Fruit fly (Drosophila melanogaster) whole organism, embryonic: Measurements from ENCODE around the gene CG32625.

ENCODE experiments used
- Aef1 ChIP-seq: fragments of 200-800 bp; sonication (Bioruptor generic); IDR thresholded peaks from 3 replicates; pipeline ENCODE4 v1.3.6; 2022; ENCODE audit warnings: missing biosample characterization, missing genetic modification characterization
- CG10209 ChIP-seq: fragments of 200-800 bp; sonication (Bioruptor generic); optimal IDR thresholded peaks from 3 replicates; lab custom pipeline; 2017; ENCODE audit warnings: missing biosample characterization, mild to moderate bottlenecking, missing genetic modification characterization, missing genetic modification reagents
- CG10267 ChIP-seq: fragments of 200-800 bp; sonication (Bioruptor generic); optimal IDR thresholded peaks from 2 replicates; lab custom pipeline; 2018; ENCODE audit warnings: missing biosample characterization, mild to moderate bottlenecking, missing genetic modification characterization, moderate library complexity
- CG10654 ChIP-seq: fragments of 200-800 bp; sonication (Bioruptor generic); optimal IDR thresholded peaks from 2 replicates; lab custom pipeline; 2016; ENCODE audit warnings: missing biosample characterization, missing genetic modification characterization
- CG12299 ChIP-seq: fragments of 200-800 bp; sonication (Bioruptor generic); optimal IDR thresholded peaks from 2 replicates; lab custom pipeline; 2018; ENCODE audit warnings: missing biosample characterization, mild to moderate bottlenecking, missing genetic modification characterization
- CG13123 ChIP-seq: fragments of 200-800 bp; sonication (Bioruptor generic); optimal IDR thresholded peaks from 2 replicates; lab custom pipeline; 2016; ENCODE audit warnings: missing biosample characterization, missing genetic modification characterization
- CG13624 ChIP-seq: fragments of 200-800 bp; sonication (Bioruptor generic); optimal IDR thresholded peaks from 2 replicates; lab custom pipeline; 2016; ENCODE audit warnings: missing biosample characterization, missing genetic modification characterization
- CG1603 ChIP-seq: fragments of 200-800 bp; sonication (Bioruptor generic); optimal IDR thresholded peaks from 2 replicates; lab custom pipeline; 2019; ENCODE audit warnings: missing biosample characterization, mild to moderate bottlenecking, missing genetic modification characterization, moderate library complexity
- CG17359 ChIP-seq: fragments of 200-800 bp; sonication (Bioruptor generic); optimal IDR thresholded peaks from 3 replicates; lab custom pipeline; 2018; ENCODE audit warnings: missing biosample characterization, mild to moderate bottlenecking, missing genetic modification characterization, moderate library complexity
- CG2116 ChIP-seq: fragments of 200-800 bp; sonication (Bioruptor generic); optimal IDR thresholded peaks from 3 replicates; lab custom pipeline; 2018; ENCODE audit warnings: missing biosample characterization, mild to moderate bottlenecking, missing genetic modification characterization
- CG30020 ChIP-seq: fragments of 200-800 bp; optimal IDR thresholded peaks from 2 replicates; lab custom pipeline; 2019; ENCODE audit warnings: missing biosample characterization, mild to moderate bottlenecking, missing genetic modification characterization, moderate library complexity
- CG4424 ChIP-seq: fragments of 200-800 bp; sonication (Bioruptor generic); optimal IDR thresholded peaks from 3 replicates; lab custom pipeline; 2016; ENCODE audit warnings: missing biosample characterization, missing genetic modification characterization
- CG6683 ChIP-seq: fragments of 200-800 bp; sonication (Bioruptor generic); optimal IDR thresholded peaks from 2 replicates; lab custom pipeline; 2017; ENCODE audit warnings: missing biosample characterization, mild to moderate bottlenecking, missing genetic modification characterization, missing genetic modification reagents
- CG7357 ChIP-seq: fragments of 200-800 bp; sonication (Bioruptor generic); IDR thresholded peaks from 3 replicates; pipeline ENCODE4 v1.3.6; 2022; ENCODE audit warnings: missing biosample characterization, missing genetic modification characterization
- CG7786 ChIP-seq: fragments of 200-800 bp; sonication (Bioruptor generic); optimal IDR thresholded peaks from 2 replicates; lab custom pipeline; 2016; ENCODE audit warnings: missing biosample characterization, missing genetic modification characterization
- CG8281 ChIP-seq: fragments of 200-800 bp; sonication (Bioruptor generic); optimal IDR thresholded peaks from 2 replicates; lab custom pipeline; 2018; ENCODE audit warnings: missing biosample characterization, mild to moderate bottlenecking, missing genetic modification characterization, moderate library complexity
- CG9437 ChIP-seq: fragments of 200-800 bp; sonication (Bioruptor generic); optimal IDR thresholded peaks from 2 replicates; lab custom pipeline; 2018; ENCODE audit warnings: missing biosample characterization, mild to moderate bottlenecking, missing genetic modification characterization
- CG9609 ChIP-seq: fragments of 200-800 bp; sonication (Bioruptor generic); optimal IDR thresholded peaks from 3 replicates; lab custom pipeline; 2016; ENCODE audit warnings: missing biosample characterization, missing genetic modification characterization
- CHES-1-like ChIP-seq: fragments of 200-800 bp; sonication (Bioruptor generic); optimal IDR thresholded peaks from 2 replicates; lab custom pipeline; 2016; ENCODE audit warnings: missing biosample characterization, missing genetic modification characterization
- Chrac-16 ChIP-seq: fragments of 200-800 bp; sonication (Bioruptor generic); optimal IDR thresholded peaks from 3 replicates; lab custom pipeline; 2016; ENCODE audit warnings: missing biosample characterization, missing genetic modification characterization
- D19B ChIP-seq: fragments of 200-800 bp; sonication (Bioruptor generic); optimal IDR thresholded peaks from 2 replicates; lab custom pipeline; 2017; ENCODE audit warnings: missing biosample characterization, mild to moderate bottlenecking, missing genetic modification characterization
- Elba2 ChIP-seq: fragments of 200-800 bp; sonication (Bioruptor generic); optimal IDR thresholded peaks from 3 replicates; lab custom pipeline; 2016; ENCODE audit warnings: missing biosample characterization, missing genetic modification characterization
- Hmr ChIP-seq: fragments of 200-800 bp; sonication (Bioruptor generic); optimal IDR thresholded peaks from 3 replicates; lab custom pipeline; 2017; ENCODE audit warnings: mild to moderate bottlenecking, missing biosample characterization, missing genetic modification reagents, missing genetic modification characterization
- Med ChIP-seq: fragments of 200-800 bp; sonication (Bioruptor generic); peaks from one replicate; lab custom pipeline; 2016; ENCODE audit warnings: missing biosample characterization, missing genetic modification characterization, mild to moderate bottlenecking, inconsistent platforms, moderate library complexity
- NfI ChIP-seq: fragments of 200-800 bp; sonication (Bioruptor generic); optimal IDR thresholded peaks from 3 replicates; lab custom pipeline; 2018; ENCODE audit warnings: missing biosample characterization, mild to moderate bottlenecking, missing genetic modification characterization, moderate library complexity
- Opbp ChIP-seq: fragments of 200-800 bp; sonication (Bioruptor generic); IDR thresholded peaks from 3 replicates; pipeline ENCODE4 v1.3.6; 2022; ENCODE audit warnings: missing biosample characterization, missing genetic modification characterization; ENCODE audit not compliant: partially characterized antibody
- Xbp1 ChIP-seq: fragments of 200-800 bp; sonication (Bioruptor generic); optimal IDR thresholded peaks from 3 replicates; lab custom pipeline; 2016; ENCODE audit warnings: missing biosample characterization, mild to moderate bottlenecking, missing genetic modification characterization
- Xrp1 ChIP-seq: fragments of 200-800 bp; sonication (Bioruptor generic); IDR thresholded peaks from 2 replicates; pipeline ENCODE4 v1.3.6; 2022; ENCODE audit warnings: missing biosample characterization, missing genetic modification characterization
- bcd ChIP-seq: fragments of 200-800 bp; sonication (Bioruptor generic); optimal IDR thresholded peaks from 2 replicates; lab custom pipeline; 2017; ENCODE audit warnings: missing biosample characterization, mild to moderate bottlenecking, missing genetic modification characterization
- bsh ChIP-seq, 2 experiments: fragments of 200-800 bp; sonication (Bioruptor generic); optimal IDR thresholded peaks; 2 replicates each; lab custom pipeline; 2017 to 2018; ENCODE audit warnings: mild to moderate bottlenecking in 2 of 2, missing biosample characterization in 2 of 2, missing genetic modification characterization in 2 of 2, moderate library complexity in 1 of 2
- cas ChIP-seq: fragments of 200-800 bp; sonication (Bioruptor generic); IDR thresholded peaks from 2 replicates; pipeline ENCODE4 v1.3.6; 2022; ENCODE audit warnings: missing biosample characterization, missing genetic modification characterization
- corto ChIP-seq: fragments of 200-800 bp; sonication (Bioruptor generic); optimal IDR thresholded peaks from 2 replicates; lab custom pipeline; 2016; ENCODE audit warnings: missing biosample characterization, mild to moderate bottlenecking, missing genetic modification characterization, moderate library complexity
- croc ChIP-seq: fragments of 200-800 bp; sonication (Bioruptor generic); conservative IDR thresholded peaks from 3 replicates; pipeline ENCODE4 v1.3.6; 2022; ENCODE audit warnings: missing biosample characterization, missing genetic modification characterization
- dpn ChIP-seq, 2 experiments: fragments of 200-800 bp; sonication (Bioruptor generic); optimal IDR thresholded peaks; 3 replicates each; lab custom pipeline; 2016; ENCODE audit warnings: missing biosample characterization in 2 of 2, missing genetic modification characterization in 2 of 2
- esg ChIP-seq: fragments of 200-800 bp; sonication (Bioruptor generic); conservative IDR thresholded peaks from 2 replicates; pipeline ENCODE4 v1.3.6; 2022; ENCODE audit warnings: missing biosample characterization, missing genetic modification characterization
- lmd ChIP-seq: fragments of 200-800 bp; sonication (Bioruptor generic); IDR thresholded peaks from 2 replicates; pipeline ENCODE4 v1.3.6; 2022; ENCODE audit warnings: missing biosample characterization, missing genetic modification characterization
- luna ChIP-seq: fragments of 200-800 bp; sonication (Bioruptor generic); optimal IDR thresholded peaks from 2 replicates; lab custom pipeline; 2016; ENCODE audit warnings: missing biosample characterization, missing genetic modification characterization
- mirr ChIP-seq: fragments of 200-800 bp; sonication (Bioruptor generic); optimal IDR thresholded peaks from 3 replicates; lab custom pipeline; 2018; ENCODE audit warnings: missing biosample characterization, mild to moderate bottlenecking, missing genetic modification characterization
- otp ChIP-seq: fragments of 200-800 bp; sonication (Bioruptor generic); IDR thresholded peaks from 3 replicates; pipeline ENCODE4, ENCODE4 v1.3.6; 2022; ENCODE audit warnings: missing biosample characterization, missing genetic modification characterization
- phol ChIP-seq: fragments of 200-800 bp; sonication (Bioruptor generic); optimal IDR thresholded peaks from 3 replicates; lab custom pipeline; 2018; ENCODE audit warnings: missing biosample characterization, mild to moderate bottlenecking, missing genetic modification characterization, moderate library complexity
- ranshi ChIP-seq: fragments of 200-800 bp; sonication (Bioruptor generic); IDR thresholded peaks from 2 replicates; pipeline ENCODE4 v1.3.6; 2022; ENCODE audit warnings: missing biosample characterization, missing genetic modification characterization
- run ChIP-seq: fragments of 200-800 bp; sonication (Bioruptor generic); optimal IDR thresholded peaks from 3 replicates; lab custom pipeline; 2018; ENCODE audit warnings: missing biosample characterization, mild to moderate bottlenecking, missing genetic modification characterization
- tap ChIP-seq: fragments of 200-800 bp; optimal IDR thresholded peaks from 3 replicates; lab custom pipeline; 2019; ENCODE audit warnings: missing biosample characterization, mild to moderate bottlenecking, missing genetic modification characterization, moderate library complexity
- tup ChIP-seq: fragments of 200-800 bp; sonication (Bioruptor generic); optimal IDR thresholded peaks from 2 replicates; lab custom pipeline; 2016; ENCODE audit warnings: missing biosample characterization, mild to moderate bottlenecking, missing genetic modification characterization, moderate library complexity
- tx ChIP-seq: fragments of 200-800 bp; sonication (Bioruptor generic); optimal IDR thresholded peaks from 2 replicates; lab custom pipeline; 2016; ENCODE audit warnings: missing biosample characterization, missing genetic modification characterization
- unpg ChIP-seq: fragments of 200-800 bp; sonication (Bioruptor generic); optimal IDR thresholded peaks from 3 replicates; lab custom pipeline; 2018; ENCODE audit warnings: missing biosample characterization, mild to moderate bottlenecking, missing genetic modification characterization, moderate library complexity
- zen2 ChIP-seq: fragments of 200-800 bp; sonication (Bioruptor generic); IDR thresholded peaks from 3 replicates; pipeline ENCODE4 v1.3.6; 2022; ENCODE audit warnings: missing biosample characterization, missing genetic modification characterization; ENCODE audit not compliant: partially characterized antibody
- zfh1 ChIP-seq: fragments of 200-800 bp; sonication (Bioruptor generic); IDR thresholded peaks from 3 replicates; pipeline ENCODE4 v1.3.6; 2022; ENCODE audit warnings: missing biosample characterization, missing genetic modification characterization

The CG32625 gene

dm6 chrX:13764397-13765119 lies 7.9 kb upstream of the CG32625 start (continued):
- peak; percentile 55 for TF ChIP-seq tap (tag; lab: Kevin White, UChicago)
- TF ChIP-seq tx: no peak
- no peak for TF ChIP-seq zen2 (GFP tag; lab: Robert Waterston, UW)
- TF ChIP-seq CG9437: peak; percentile 39
- peak; percentile 35 for TF ChIP-seq Hmr (GFP tag; lab: Kevin White, UChicago)
- peak; percentile 58 for TF ChIP-seq Xbp1 (GFP tag; lab: Kevin White, UChicago)
- peak; percentile 28 for TF ChIP-seq CG10267
- no peak for TF ChIP-seq CG7357 (GFP tag; lab: Robert Waterston, UW)
- TF ChIP-seq mirr: no peak
- peak in 1 of 2 experiments; percentile 55 for TF ChIP-seq dpn (GFP tag; optimal IDR thresholded peaks at IDR 0.05; lab: Kevin White, UChicago)
- TF ChIP-seq CG10654: no peak
- TF ChIP-seq Aef1 (GFP tag; lab: Robert Waterston, UW): peak; percentile 37; the same call in 2 of the 3 replicates
- no peak for TF ChIP-seq CG7786 (GFP tag; lab: Kevin White, UChicago)
- TF ChIP-seq Med (GFP tag; lab: Kevin White, UChicago): peak; percentile 61
- TF ChIP-seq CG8281 (tag; lab: Kevin White, UChicago): peak; percentile 9
- peak; percentile 59 for TF ChIP-seq phol (tag; lab: Kevin White, UChicago)
- no peak for TF ChIP-seq CG30020 (tag; lab: Kevin White, UChicago)
- TF ChIP-seq bsh (GFP tag; optimal IDR thresholded peaks at IDR 0.05; lab: Kevin White, UChicago): peak in 1 of 2 experiments; percentile 65
- TF ChIP-seq luna (GFP tag; lab: Kevin White, UChicago): no peak
- TF ChIP-seq Opbp: no peak
- peak; percentile 46; the same call in 1 of the 3 replicates for TF ChIP-seq otp
- TF ChIP-seq run: peak; percentile 50
- TF ChIP-seq CG4424 (GFP tag; lab: Kevin White, UChicago): peak; percentile 65
- peak; percentile 13 for TF ChIP-seq bcd
- no peak for TF ChIP-seq croc
- TF ChIP-seq CHES-1-like (GFP tag; lab: Kevin White, UChicago): no peak
- peak; percentile 15 for TF ChIP-seq Chrac-16 (GFP tag; lab: Kevin White, UChicago)
- TF ChIP-seq lmd: peak; percentile 21; the same call in 1 of the 2 replicates
- TF ChIP-seq Elba2 (GFP tag; lab: Kevin White, UChicago): no peak
- TF ChIP-seq zfh1 (GFP tag; lab: Robert Waterston, UW): 0 out of 3 replicates have a peak, but pooled peaks have one; percentile 5
- no peak for TF ChIP-seq corto (GFP tag; lab: Kevin White, UChicago)
- peak; percentile 35 for TF ChIP-seq CG1603 (tag; lab: Kevin White, UChicago)
- TF ChIP-seq CG13624 (GFP tag; lab: Kevin White, UChicago): no peak
- TF ChIP-seq CG6683 (GFP tag; lab: Kevin White, UChicago): peak; percentile 9
- peak; percentile 29; the same call in 1 of the 2 replicates for TF ChIP-seq ranshi
- TF ChIP-seq CG10209: peak; percentile 43
- no peak for TF ChIP-seq tup (GFP tag; lab: Kevin White, UChicago)
- TF ChIP-seq CG9609 (GFP tag; lab: Kevin White, UChicago): peak; percentile 1
- no peak for TF ChIP-seq CG13123 (GFP tag; lab: Kevin White, UChicago)
- peak; percentile 41; the same call in 1 of the 2 replicates for TF ChIP-seq esg
- TF ChIP-seq NfI: peak; percentile 11
- TF ChIP-seq unpg: peak; percentile 62
- peak; percentile 76 for TF ChIP-seq CG17359 (tag; lab: Kevin White, UChicago)
- TF ChIP-seq cas: 0 out of 2 replicates have a peak, but pooled peaks have one; percentile 8
- TF ChIP-seq CG2116 (GFP tag; lab: Kevin White, UChicago): peak; percentile 11
- no peak for TF ChIP-seq CG12299 (tag; lab: Kevin White, UChicago)
- TF ChIP-seq D19B: peak; percentile 8
- peak; percentile 57 for TF ChIP-seq Xrp1
